Fruit fly (Drosophila melanogaster) whole organism, adult: Measurements from ENCODE around the gene CG33158.

Experiments used
- CG12768 ChIP-seq: fragments of 200-800 bp; sonication (Bioruptor generic); optimal IDR thresholded peaks from 2 replicates; lab custom pipeline; 2017; ENCODE audit warnings: missing biosample characterization, missing genetic modification characterization, mild to moderate bottlenecking, moderate library complexity, missing genetic modification reagents
- CG33017 ChIP-seq: fragments of 200-800 bp; sonication (Bioruptor generic); optimal IDR thresholded peaks from 2 replicates; lab custom pipeline; 2018; ENCODE audit warnings: missing biosample characterization, mild to moderate bottlenecking, missing genetic modification characterization, moderate library complexity
- CG5204 ChIP-seq: fragments of 200-800 bp; sonication (Bioruptor generic); optimal IDR thresholded peaks from 2 replicates; lab custom pipeline; 2016; ENCODE audit warnings: missing biosample characterization, missing genetic modification characterization
- Clk ChIP-seq: fragments of 200-800 bp; sonication (Bioruptor generic); optimal IDR thresholded peaks from 2 replicates; lab custom pipeline; 2017; ENCODE audit warnings: missing biosample characterization, missing genetic modification characterization
- cnc ChIP-seq, 2 experiments: fragments of >200 bp; optimal IDR thresholded peaks; 2 replicates each; lab custom pipeline; 2017

DNA sequence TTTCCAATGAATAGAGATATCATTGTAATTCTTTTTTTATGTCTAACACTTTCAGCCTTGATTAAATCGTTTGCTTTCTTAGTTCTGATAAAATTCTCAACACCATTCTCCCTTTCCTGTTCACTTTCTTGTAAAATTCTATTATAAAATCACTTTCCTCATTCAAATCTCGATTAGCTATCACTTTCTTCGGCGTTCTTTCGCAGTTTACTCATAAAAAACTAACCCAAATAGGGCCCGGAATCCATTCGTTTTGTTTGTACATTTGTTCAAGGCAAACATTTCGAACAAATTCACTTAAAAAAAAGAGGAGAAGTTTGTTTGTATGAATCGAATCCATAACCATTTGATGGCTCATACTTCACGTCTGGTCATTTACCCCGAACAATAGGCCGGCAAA is 14.2 kb downstream of the CG33158 start:
- TF ChIP-seq Clk (GFP tag; lab: Kevin White, UChicago) (no peak), CG5204 (GFP tag; lab: Kevin White, UChicago) (no peak), cnc (optimal IDR thresholded peaks at IDR 0.05; lab: Kevin White, UChicago) (no peak), CG12768 (no peak), CG33017 (tag; lab: Kevin White, UChicago) (no peak)
